Fruit fly (Drosophila melanogaster): ENCODE results near the gene CG32081.

The CG32081 gene

dm6 chr3L:11041193-11041592, 13.8 kb downstream of the CG32081 start:
- TF ChIP-seq CG14710 (tag; optimal IDR thresholded peaks at IDR 0.05) (no peak), CG6854 (GFP tag; optimal IDR thresholded peaks at IDR 0.05) (no peak), stwl (tag; optimal IDR thresholded peaks at IDR 0.05) (peak; percentile 12), pita (GFP tag; optimal IDR thresholded peaks at IDR 0.05) (peak; percentile 9), Scr (GFP tag; IDR thresholded peaks at IDR 0.05; ENCODE audit: partially characterized antibody) (0 out of 2 replicates have a peak, but pooled peaks have one; percentile 7), amos (GFP tag; IDR thresholded peaks at IDR 0.05; ENCODE audit: partially characterized antibody) (peak; percentile 36; the same call in 1 of the 2 replicates), CTCF (GFP tag; optimal IDR thresholded peaks at IDR 0.05) (peak; percentile 93)

DNA sequence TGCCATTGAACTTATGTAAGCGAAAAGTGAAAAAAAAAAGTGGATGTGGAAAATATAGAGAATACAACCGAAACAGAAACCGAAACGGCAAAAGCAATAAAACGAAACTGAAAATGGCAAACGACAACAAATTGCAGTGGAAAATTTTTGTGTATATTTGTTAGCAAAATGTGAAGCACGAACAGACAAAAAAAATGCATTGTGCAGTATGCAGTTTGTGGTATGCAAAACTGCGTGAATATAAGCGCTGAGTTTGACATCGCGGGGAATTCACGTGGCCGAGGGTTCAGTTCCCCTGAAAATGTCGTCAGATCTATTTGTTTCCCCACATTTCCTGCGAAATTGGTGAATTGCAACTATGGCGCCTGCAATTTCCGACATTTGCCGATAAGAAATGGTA, 16.3 kb downstream of the CG32081 start:
- TF ChIP-seq CG34224 (GFP tag; IDR thresholded peaks at IDR 0.05; ENCODE audit: partially characterized antibody) (no peak), run (tag; optimal IDR thresholded peaks at IDR 0.05) (no peak), nau (GFP tag; optimal IDR thresholded peaks at IDR 0.05) (no peak), CG6272 (GFP tag; IDR thresholded peaks at IDR 0.05) (no peak), CG17361 (GFP tag; IDR thresholded peaks at IDR 0.05) (no peak), ssp (GFP tag; IDR thresholded peaks at IDR 0.05) (no peak), cato (GFP tag; optimal IDR thresholded peaks at IDR 0.05; ENCODE audit: borderline replicate concordance) (no peak), dmrt11E (tag; optimal IDR thresholded peaks at IDR 0.05) (no peak), Dp (GFP tag; optimal IDR thresholded peaks at IDR 0.05) (no peak), ab (GFP tag; optimal IDR thresholded peaks at IDR 0.05) (no peak), repo (GFP tag; optimal IDR thresholded peaks at IDR 0.05) (no peak), CG11398 (GFP tag; optimal IDR thresholded peaks at IDR 0.05) (no peak)

DNA sequence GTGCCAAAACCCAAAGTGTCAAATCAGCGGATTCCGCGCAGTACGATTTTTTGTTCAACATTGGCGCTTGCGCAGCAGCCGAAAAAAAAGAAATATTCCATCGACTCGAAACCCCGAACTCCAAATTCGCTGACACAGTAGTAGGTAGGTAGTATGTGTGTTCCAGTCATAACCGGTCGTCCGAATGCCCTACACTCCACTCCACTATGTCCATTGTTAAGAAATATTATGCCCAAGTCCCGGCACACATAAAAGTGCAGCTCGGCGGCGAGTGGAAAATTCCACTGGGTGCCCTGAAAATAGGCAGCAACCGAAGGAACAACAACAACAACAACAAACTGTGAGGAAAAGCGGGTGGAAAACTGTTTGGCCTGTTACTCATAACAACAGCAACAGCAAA, 17.6 kb downstream of the CG32081 start:
- TF ChIP-seq CG11085 (GFP tag; IDR thresholded peaks at IDR 0.05) (no peak), Neu2 (GFP tag; optimal IDR thresholded peaks at IDR 0.05; ENCODE audit: borderline replicate concordance) (no peak), CG12236 (GFP tag; optimal IDR thresholded peaks at IDR 0.05) (no peak), CG10431 (GFP tag; optimal IDR thresholded peaks at IDR 0.05) (no peak), CG8765 (GFP tag; IDR thresholded peaks at IDR 0.05) (no peak), Aef1 (GFP tag; IDR thresholded peaks at IDR 0.05) (no peak), lmd (GFP tag; IDR thresholded peaks at IDR 0.05) (no peak), pan (optimal IDR thresholded peaks at IDR 0.05) (no peak), pan (GFP tag; optimal IDR thresholded peaks at IDR 0.05 in 1 of 2, IDR thresholded peaks at IDR 0.05 in 1 of 2) (peak in 1 of 2 experiments; percentile 31), vnd (GFP tag; IDR thresholded peaks at IDR 0.05; ENCODE audit: partially characterized antibody) (0 out of 3 replicates have a peak, but pooled peaks have one; percentile 24), gfzf (GFP tag; optimal IDR thresholded peaks at IDR 0.05) (no peak), CG1647 (GFP tag; optimal IDR thresholded peaks at IDR 0.05) (no peak), Oli (tag; optimal IDR thresholded peaks at IDR 0.05) (no peak), CG14014 (GFP tag; IDR thresholded peaks at IDR 0.05) (no peak), so (GFP tag; IDR thresholded peaks at IDR 0.05) (no peak), sima (GFP tag; optimal IDR thresholded peaks at IDR 0.05) (no peak), Lim3 (GFP tag; IDR thresholded peaks at IDR 0.05) (no peak), D19A (tag; optimal IDR thresholded peaks at IDR 0.05) (peak; percentile 79), Atf6 (GFP tag; IDR thresholded peaks at IDR 0.05) (no peak), CG33213 (GFP tag; optimal IDR thresholded peaks at IDR 0.05) (no peak), CG14710 (tag; optimal IDR thresholded peaks at IDR 0.05) (no peak), al (GFP tag; IDR thresholded peaks at IDR 0.05) (no peak), Awh (GFP tag; IDR thresholded peaks at IDR 0.05) (no peak), CG9797 (GFP tag; optimal IDR thresholded peaks at IDR 0.05) (no peak), run (tag; optimal IDR thresholded peaks at IDR 0.05) (no peak), CG14860 (GFP tag; IDR thresholded peaks at IDR 0.05; ENCODE audit: partially characterized antibody) (no peak), unpg (GFP tag; optimal IDR thresholded peaks at IDR 0.05) (no peak), Ets65A (GFP tag) (peak; percentile 54), pros (GFP tag; optimal IDR thresholded peaks at IDR 0.05) (peak; percentile 83), mld (GFP tag; IDR thresholded peaks at IDR 0.05; ENCODE audit: partially characterized antibody) (no peak), dpn (GFP tag; optimal IDR thresholded peaks at IDR 0.05) (no peak), luna (GFP tag; optimal IDR thresholded peaks at IDR 0.05) (no peak), CG6254 (GFP tag; optimal IDR thresholded peaks at IDR 0.05) (no peak)

All from whole organism, embryonic.